Worm (Caenorhabditis elegans): ENCODE measurements around the gene F55F10.1.

The F55F10.1 gene

ce11 chrIV:4393488-4393887 is 32.9 kb downstream of the F55F10.1 start:
- TF ChIP-seq mls-2 (tag; optimal IDR thresholded peaks at IDR 0.05), result no peak
- no peak for TF ChIP-seq drap-1 (GFP tag; optimal IDR thresholded peaks at IDR 0.05)
- no peak for TF ChIP-seq M03D4.4 (tag; optimal IDR thresholded peaks at IDR 0.05)
- TF ChIP-seq unc-62 (GFP tag; optimal IDR thresholded peaks at IDR 0.05), result no peak
- TF ChIP-seq sptf-1 (tag; optimal IDR thresholded peaks at IDR 0.05), result no peak
- TF ChIP-seq cnd-1 (tag; optimal IDR thresholded peaks at IDR 0.05), result no peak
- TF ChIP-seq hlh-1 (tag; optimal IDR thresholded peaks at IDR 0.05), result no peak
- TF ChIP-seq flh-1 (GFP tag; optimal IDR thresholded peaks at IDR 0.05), result no peak
- no peak for TF ChIP-seq sem-2 (GFP tag; optimal IDR thresholded peaks at IDR 0.05)
- TF ChIP-seq nhr-237 (tag; optimal IDR thresholded peaks at IDR 0.05), result no peak
- TF ChIP-seq unc-39 (tag; optimal IDR thresholded peaks at IDR 0.05), result no peak
- no peak for TF ChIP-seq ztf-11 (tag; optimal IDR thresholded peaks at IDR 0.05)
- no peak for TF ChIP-seq bed-3 (GFP tag; optimal IDR thresholded peaks at IDR 0.05)
- no peak for TF ChIP-seq nhr-12 (tag; optimal IDR thresholded peaks at IDR 0.05)
- no peak for TF ChIP-seq ceh-83 (GFP tag; optimal IDR thresholded peaks at IDR 0.05)
- no peak for TF ChIP-seq zip-8 (tag; optimal IDR thresholded peaks at IDR 0.05)
- TF ChIP-seq mab-5 (tag; optimal IDR thresholded peaks at IDR 0.05), result no peak

- no peak for TF ChIP-seq ceh-83 (GFP tag; optimal IDR thresholded peaks at IDR 0.05)
- no peak for TF ChIP-seq nhr-76 (tag; optimal IDR thresholded peaks at IDR 0.05)
- TF ChIP-seq lsy-2 (tag; optimal IDR thresholded peaks at IDR 0.05), result no peak
- no peak for TF ChIP-seq cnd-1 (tag; optimal IDR thresholded peaks at IDR 0.05)
- TF ChIP-seq mls-2 (tag; optimal IDR thresholded peaks at IDR 0.05), result no peak
- no peak for TF ChIP-seq sptf-1 (tag; optimal IDR thresholded peaks at IDR 0.05)
- no peak for TF ChIP-seq lin-13 (tag; optimal IDR thresholded peaks at IDR 0.05)
- no peak for TF ChIP-seq snpc-4 (tag; optimal IDR thresholded peaks at IDR 0.05)
These were observed 33.4 kb downstream of the F55F10.1 start, which contains the start of gene ell-1 for ce11 chrIV:4393942-4394460. TSS of gene ell-1 (plus strand) at chrIV:4394410.

- TF ChIP-seq zip-8 (tag; optimal IDR thresholded peaks at IDR 0.05) (no peak), bed-3 (GFP tag; optimal IDR thresholded peaks at IDR 0.05) (no peak), mab-5 (tag; optimal IDR thresholded peaks at IDR 0.05) (no peak), lin-32 (GFP tag; optimal IDR thresholded peaks at IDR 0.05) (no peak)
These were observed 34.9 kb downstream of the F55F10.1 start for ce11 chrIV:4395555-4395954.

ce11 chrIV:4396052-4396821 is 35.6 kb downstream of the F55F10.1 start:
- TF ChIP-seq unc-120 (tag; optimal IDR thresholded peaks at IDR 0.05; ENCODE audit: poor library complexity, severe bottlenecking) (no peak), ceh-39 (tag; optimal IDR thresholded peaks at IDR 0.05) (no peak), mab-5 (tag; optimal IDR thresholded peaks at IDR 0.05) (no peak)

ce11 chrIV:4397111-4397510 is 36.5 kb downstream of the F55F10.1 start:
- no peak for TF ChIP-seq nhr-28 (tag; optimal IDR thresholded peaks at IDR 0.05)
- TF ChIP-seq cnd-1 (tag; optimal IDR thresholded peaks at IDR 0.05), result no peak
- TF ChIP-seq unc-120 (tag; optimal IDR thresholded peaks at IDR 0.05; ENCODE audit: poor library complexity, severe bottlenecking), result no peak
- no peak for TF ChIP-seq nhr-2 (tag; optimal IDR thresholded peaks at IDR 0.05)
- no peak for TF ChIP-seq sem-2 (GFP tag; optimal IDR thresholded peaks at IDR 0.05)
- TF ChIP-seq zip-8 (tag; optimal IDR thresholded peaks at IDR 0.05), result no peak

- no peak for TF ChIP-seq nhr-237 (tag; optimal IDR thresholded peaks at IDR 0.05)
- TF ChIP-seq ceh-39 (tag; optimal IDR thresholded peaks at IDR 0.05), result no peak
- TF ChIP-seq sem-2 (GFP tag; optimal IDR thresholded peaks at IDR 0.05), result no peak
- no peak for TF ChIP-seq drap-1 (GFP tag; optimal IDR thresholded peaks at IDR 0.05)
These were observed 36.9 kb downstream of the F55F10.1 start for ce11 chrIV:4397586-4397985.

ce11 chrIV:4398420-4398819 is 37.8 kb downstream of the F55F10.1 start:
- TF ChIP-seq mep-1 (tag; optimal IDR thresholded peaks at IDR 0.05) (no peak), lsy-2 (tag; optimal IDR thresholded peaks at IDR 0.05) (peak; percentile 18), cnd-1 (tag; optimal IDR thresholded peaks at IDR 0.05) (peak; percentile 19), ham-2 (GFP tag; optimal IDR thresholded peaks at IDR 0.05) (peak; percentile 72), nhr-2 (tag; optimal IDR thresholded peaks at IDR 0.05) (no peak), snpc-4 (tag; optimal IDR thresholded peaks at IDR 0.05) (no peak), pha-4 (tag; optimal IDR thresholded peaks at IDR 0.05) (peak; percentile 14), unc-120 (tag; optimal IDR thresholded peaks at IDR 0.05; ENCODE audit: poor library complexity, severe bottlenecking) (peak; percentile 2), unc-62 (GFP tag; optimal IDR thresholded peaks at IDR 0.05) (peak; percentile 5), ceh-43 (GFP tag; optimal IDR thresholded peaks at IDR 0.05) (no peak), nhr-237 (tag; optimal IDR thresholded peaks at IDR 0.05) (no peak), ztf-11 (tag; optimal IDR thresholded peaks at IDR 0.05) (no peak)
